In the genomic region with DNA sequence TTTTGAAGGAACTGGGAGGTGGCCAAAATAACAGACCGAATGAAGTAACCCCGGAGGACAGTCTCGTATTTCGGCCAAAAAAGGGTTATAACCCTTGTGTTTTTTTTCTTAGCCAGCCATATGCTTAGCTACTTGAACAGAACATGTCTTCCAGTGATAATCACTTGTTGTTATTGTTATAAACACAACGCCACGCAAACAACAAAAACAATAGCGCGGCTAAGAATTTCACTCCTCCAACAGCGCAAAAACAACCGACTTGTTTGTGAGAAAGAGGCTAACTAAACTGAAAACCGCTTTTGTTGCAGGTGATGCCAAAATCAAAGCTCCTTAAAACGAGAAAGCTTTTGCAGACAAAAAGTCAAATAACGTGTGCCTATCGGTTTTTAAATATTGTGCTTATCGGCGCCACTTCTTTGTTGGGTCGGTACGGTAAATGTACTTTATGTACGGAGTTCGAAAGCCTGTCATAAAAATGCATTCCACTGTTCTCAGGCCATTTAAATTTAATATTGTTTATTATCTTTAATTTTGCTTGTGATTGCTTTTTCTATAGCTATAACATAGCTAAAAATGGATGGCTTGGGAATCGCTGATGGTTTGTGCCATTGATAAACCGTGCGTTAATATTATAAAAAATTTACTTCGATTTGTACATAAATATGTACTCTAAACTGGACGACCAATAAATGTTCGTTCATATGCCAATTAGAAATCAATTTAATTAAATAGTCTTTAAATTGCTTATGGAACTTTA, we compare ENCODE assay signal across 1 fruit fly cellular context.
TF ChIP-seq lines count a peak whose summit lies in the region.

A gene (minus strand): TSS at position 285 of the 757 bp plus-strand sequence.

TF ChIP-seq in whole organism, embryonic, 481 proteins besides CTCF, POLR2A, EP300 and RAD21 (continued from another document and continues in another):
- no peak for TF ChIP-seq CG14860 (GFP tag; IDR thresholded peaks at IDR 0.05; lab: Robert Waterston, UW; ENCODE audit: partially characterized antibody)
- no peak for TF ChIP-seq CG14710 (tag; optimal IDR thresholded peaks at IDR 0.05; lab: Kevin White, UChicago)
- TF ChIP-seq Tbp (GFP tag; optimal IDR thresholded peaks at IDR 0.05; lab: Kevin White, UChicago), result no peak
- TF ChIP-seq chn (GFP tag; optimal IDR thresholded peaks at IDR 0.05; lab: Kevin White, UChicago), result no peak
- TF ChIP-seq CG30020 (tag; optimal IDR thresholded peaks at IDR 0.05; lab: Kevin White, UChicago), result no peak
- no peak for TF ChIP-seq peb (GFP tag; IDR thresholded peaks at IDR 0.05; lab: Robert Waterston, UW)
- TF ChIP-seq ro (GFP tag; IDR thresholded peaks at IDR 0.05; lab: Robert Waterston, UW), result no peak
- no peak for TF ChIP-seq Dll (GFP tag; IDR thresholded peaks at IDR 0.05; lab: Robert Waterston, UW; ENCODE audit: partially characterized antibody)
- TF ChIP-seq eyg (GFP tag; optimal IDR thresholded peaks at IDR 0.05; lab: Kevin White, UChicago), result no peak
- TF ChIP-seq Eip74EF (GFP tag; optimal IDR thresholded peaks at IDR 0.05; lab: Kevin White, UChicago), result no peak
- TF ChIP-seq hkb (optimal IDR thresholded peaks at IDR 0.05; lab: Kevin White, UChicago), result no peak
- TF ChIP-seq hkb (GFP tag; IDR thresholded peaks at IDR 0.05; lab: Robert Waterston, UW), result no peak; the same call in 1 of the 2 replicates
- no peak for TF ChIP-seq fru (optimal IDR thresholded peaks at IDR 0.05; lab: Kevin White, UChicago)
- TF ChIP-seq Camta (GFP tag; optimal IDR thresholded peaks at IDR 0.05; lab: Kevin White, UChicago), result no peak
- TF ChIP-seq gsb-n (tag; optimal IDR thresholded peaks at IDR 0.05; lab: Kevin White, UChicago), result no peak
- TF ChIP-seq slp2 (GFP tag; optimal IDR thresholded peaks at IDR 0.05; lab: Kevin White, UChicago), result no peak
- no peak for TF ChIP-seq Poxn (GFP tag; IDR thresholded peaks at IDR 0.05; lab: Robert Waterston, UW)
- TF ChIP-seq kah (GFP tag; optimal IDR thresholded peaks at IDR 0.05; lab: Kevin White, UChicago), result no peak
- TF ChIP-seq lab (GFP tag; optimal IDR thresholded peaks at IDR 0.05; lab: Kevin White, UChicago), result peak; percentile 28
- TF ChIP-seq CG11398 (GFP tag; optimal IDR thresholded peaks at IDR 0.05; lab: Kevin White, UChicago), result no peak
- no peak for TF ChIP-seq CoRest (tag; optimal IDR thresholded peaks at IDR 0.05; lab: Kevin White, UChicago)
- TF ChIP-seq wor (GFP tag; IDR thresholded peaks at IDR 0.05; lab: Robert Waterston, UW), result no peak
- TF ChIP-seq Dref (GFP tag; IDR thresholded peaks at IDR 0.05; lab: Robert Waterston, UW), result 0 out of 2 replicates have a peak, but pooled peaks have one; percentile 50
- TF ChIP-seq sisA (GFP tag; IDR thresholded peaks at IDR 0.05; lab: Robert Waterston, UW), result no peak
- TF ChIP-seq CG14965 (GFP tag; optimal IDR thresholded peaks at IDR 0.05; lab: Kevin White, UChicago; ENCODE audit: borderline replicate concordance), result no peak
- TF ChIP-seq CG12659 (GFP tag; optimal IDR thresholded peaks at IDR 0.05; lab: Kevin White, UChicago), result no peak
- no peak for TF ChIP-seq Dfd (GFP tag; optimal IDR thresholded peaks at IDR 0.05; lab: Kevin White, UChicago)
- TF ChIP-seq Rfx (GFP tag; IDR thresholded peaks at IDR 0.05; lab: Robert Waterston, UW), result no peak
- TF ChIP-seq CG7556 (GFP tag; optimal IDR thresholded peaks at IDR 0.05; lab: Kevin White, UChicago), result no peak
- peak; percentile 65; the same call in 1 of the 2 replicates for TF ChIP-seq chm (GFP tag; IDR thresholded peaks at IDR 0.05; lab: Robert Waterston, UW)
- no peak for TF ChIP-seq CG12391 (tag; optimal IDR thresholded peaks at IDR 0.05; lab: Kevin White, UChicago)
- TF ChIP-seq CG30403 (GFP tag; optimal IDR thresholded peaks at IDR 0.05; lab: Kevin White, UChicago), result no peak
- no peak for TF ChIP-seq CG8944 (GFP tag; optimal IDR thresholded peaks at IDR 0.05; lab: Kevin White, UChicago)
- TF ChIP-seq CG33213 (GFP tag; optimal IDR thresholded peaks at IDR 0.05; lab: Kevin White, UChicago), result no peak
- peak; percentile 45 for TF ChIP-seq Abd-B (GFP tag; optimal IDR thresholded peaks at IDR 0.05; lab: Kevin White, UChicago)
- TF ChIP-seq CG14667 (GFP tag; IDR thresholded peaks at IDR 0.05; lab: Robert Waterston, UW), result no peak
- TF ChIP-seq trh (GFP tag; optimal IDR thresholded peaks at IDR 0.05; lab: Kevin White, UChicago), result no peak
- peak; percentile 53 for TF ChIP-seq Fer1 (GFP tag; optimal IDR thresholded peaks at IDR 0.05; lab: Kevin White, UChicago)
- TF ChIP-seq CG17568 (GFP tag; optimal IDR thresholded peaks at IDR 0.05; lab: Kevin White, UChicago), result no peak
- TF ChIP-seq disco-r (GFP tag; optimal IDR thresholded peaks at IDR 0.05; lab: Kevin White, UChicago), result no peak
- no peak for TF ChIP-seq NC2β (GFP tag; optimal IDR thresholded peaks at IDR 0.05; lab: Kevin White, UChicago)
- no peak for TF ChIP-seq CG4404 (GFP tag; IDR thresholded peaks at IDR 0.05; lab: Robert Waterston, UW)
- TF ChIP-seq CG2129 (GFP tag; IDR thresholded peaks at IDR 0.05; lab: Robert Waterston, UW; ENCODE audit: partially characterized antibody), result no peak
- 0 out of 2 replicates have a peak, but pooled peaks have one; percentile 26 for TF ChIP-seq tna (GFP tag; IDR thresholded peaks at IDR 0.05; lab: Robert Waterston, UW; ENCODE audit: partially characterized antibody)
- no peak for TF ChIP-seq oc (tag; optimal IDR thresholded peaks at IDR 0.05; lab: Kevin White, UChicago)
- no peak for TF ChIP-seq Max (GFP tag; optimal IDR thresholded peaks at IDR 0.05; lab: Kevin White, UChicago)
- TF ChIP-seq CG34224 (GFP tag; IDR thresholded peaks at IDR 0.05; lab: Robert Waterston, UW; ENCODE audit: partially characterized antibody), result peak; percentile 12; the same call in 1 of the 3 replicates
- no peak for TF ChIP-seq tx (GFP tag; optimal IDR thresholded peaks at IDR 0.05; lab: Kevin White, UChicago)
- no peak for TF ChIP-seq Mad (GFP tag; optimal IDR thresholded peaks at IDR 0.05; lab: Kevin White, UChicago)
- no peak for TF ChIP-seq MESR4 (GFP tag; optimal IDR thresholded peaks at IDR 0.05; lab: Kevin White, UChicago)
- no peak for TF ChIP-seq Vsx1 (GFP tag; optimal IDR thresholded peaks at IDR 0.05; lab: Kevin White, UChicago)
- no peak for TF ChIP-seq Ets97D (GFP tag; optimal IDR thresholded peaks at IDR 0.05; lab: Kevin White, UChicago)
- TF ChIP-seq az2 (GFP tag; optimal IDR thresholded peaks at IDR 0.05; lab: Kevin White, UChicago), result no peak
- TF ChIP-seq CG3838 (GFP tag; optimal IDR thresholded peaks at IDR 0.05; lab: Kevin White, UChicago), result no peak
- TF ChIP-seq klu (GFP tag; IDR thresholded peaks at IDR 0.05; lab: Robert Waterston, UW), result no peak
- no peak for TF ChIP-seq schlank (tag; optimal IDR thresholded peaks at IDR 0.05; lab: Kevin White, UChicago)
- no peak for TF ChIP-seq CG32772 (GFP tag; IDR thresholded peaks at IDR 0.05; lab: Robert Waterston, UW)
- no peak for TF ChIP-seq Deaf1 (tag; optimal IDR thresholded peaks at IDR 0.05; lab: Kevin White, UChicago)
- peak; percentile 37; the same call in 1 of the 3 replicates for TF ChIP-seq CG17361 (GFP tag; IDR thresholded peaks at IDR 0.05; lab: Robert Waterston, UW)
- no peak for TF ChIP-seq CG18764 (GFP tag; optimal IDR thresholded peaks at IDR 0.05; lab: Kevin White, UChicago)
- TF ChIP-seq ara (GFP tag; IDR thresholded peaks at IDR 0.05; lab: Robert Waterston, UW), result no peak
- no peak for TF ChIP-seq CG10267 (tag; optimal IDR thresholded peaks at IDR 0.05; lab: Kevin White, UChicago)
- no peak for TF ChIP-seq CG3407 (GFP tag; optimal IDR thresholded peaks at IDR 0.05; lab: Kevin White, UChicago)
- TF ChIP-seq cad (GFP tag; optimal IDR thresholded peaks at IDR 0.05; lab: Kevin White, UChicago), result no peak
- TF ChIP-seq pb (GFP tag; optimal IDR thresholded peaks at IDR 0.05; lab: Kevin White, UChicago), result peak; percentile 18
- no peak for TF ChIP-seq prd (optimal IDR thresholded peaks at IDR 0.05; lab: Kevin White, UChicago)
- TF ChIP-seq prd (GFP tag; IDR thresholded peaks at IDR 0.05; lab: Robert Waterston, UW), result no peak
- TF ChIP-seq CG10274 (GFP tag; optimal IDR thresholded peaks at IDR 0.05; lab: Kevin White, UChicago), result no peak
- no peak for TF ChIP-seq Doc2 (GFP tag; IDR thresholded peaks at IDR 0.05; lab: Robert Waterston, UW)
- TF ChIP-seq ind (GFP tag; optimal IDR thresholded peaks at IDR 0.05; lab: Kevin White, UChicago), result no peak
- TF ChIP-seq CkIIα-i1 (GFP tag; IDR thresholded peaks at IDR 0.05; lab: Robert Waterston, UW), result no peak
- no peak for TF ChIP-seq CG17912 (GFP tag; optimal IDR thresholded peaks at IDR 0.05; lab: Kevin White, UChicago)
- TF ChIP-seq CG9876 (GFP tag; optimal IDR thresholded peaks at IDR 0.05; lab: Kevin White, UChicago), result no peak
- TF ChIP-seq ci (GFP tag; IDR thresholded peaks at IDR 0.05; lab: Robert Waterston, UW), result no peak; the same call in 2 of the 3 replicates
- no peak for TF ChIP-seq CG8359 (GFP tag; optimal IDR thresholded peaks at IDR 0.05; lab: Kevin White, UChicago; ENCODE audit: borderline replicate concordance)
- no peak for TF ChIP-seq Mes4 (GFP tag; optimal IDR thresholded peaks at IDR 0.05; lab: Kevin White, UChicago)
- TF ChIP-seq CG2116 (GFP tag; optimal IDR thresholded peaks at IDR 0.05; lab: Kevin White, UChicago), result peak; percentile 60
- no peak for TF ChIP-seq HHEX (GFP tag; optimal IDR thresholded peaks at IDR 0.05; lab: Kevin White, UChicago)
- no peak for TF ChIP-seq CG8281 (tag; optimal IDR thresholded peaks at IDR 0.05; lab: Kevin White, UChicago)
- TF ChIP-seq dati (GFP tag; IDR thresholded peaks at IDR 0.05; lab: Robert Waterston, UW), result no peak
- TF ChIP-seq CG3726 (GFP tag; IDR thresholded peaks at IDR 0.05; lab: Robert Waterston, UW), result no peak
- no peak for TF ChIP-seq CG31224 (GFP tag; IDR thresholded peaks at IDR 0.05; lab: Robert Waterston, UW)
- TF ChIP-seq D19B (GFP tag; optimal IDR thresholded peaks at IDR 0.05; lab: Kevin White, UChicago), result no peak
- no peak for TF ChIP-seq CG6791 (GFP tag; IDR thresholded peaks at IDR 0.05; lab: Robert Waterston, UW; ENCODE audit: partially characterized antibody)
- no peak for TF ChIP-seq NFAT (GFP tag; IDR thresholded peaks at IDR 0.05; lab: Robert Waterston, UW)
- no peak for TF ChIP-seq CG2120 (GFP tag; optimal IDR thresholded peaks at IDR 0.05; lab: Kevin White, UChicago)
- TF ChIP-seq Lim3 (GFP tag; IDR thresholded peaks at IDR 0.05; lab: Robert Waterston, UW), result no peak
- no peak for TF ChIP-seq C15 (GFP tag; IDR thresholded peaks at IDR 0.05; lab: Robert Waterston, UW)
- TF ChIP-seq Six4 (GFP tag; optimal IDR thresholded peaks at IDR 0.05; lab: Kevin White, UChicago), result no peak
- TF ChIP-seq E2f2 (GFP tag; IDR thresholded peaks at IDR 0.05; lab: Robert Waterston, UW), result peak; percentile 83
- TF ChIP-seq vvl (GFP tag; IDR thresholded peaks at IDR 0.05; lab: Robert Waterston, UW), result peak; percentile 33; the same call in 1 of the 2 replicates
- TF ChIP-seq Fer2 (tag; optimal IDR thresholded peaks at IDR 0.05; lab: Kevin White, UChicago), result no peak
- no peak for TF ChIP-seq bab2 (GFP tag; optimal IDR thresholded peaks at IDR 0.05; lab: Kevin White, UChicago)
- TF ChIP-seq tio (GFP tag; optimal IDR thresholded peaks at IDR 0.05; lab: Kevin White, UChicago), result no peak
- TF ChIP-seq CG9609 (GFP tag; optimal IDR thresholded peaks at IDR 0.05; lab: Kevin White, UChicago), result no peak
- TF ChIP-seq tup (GFP tag; optimal IDR thresholded peaks at IDR 0.05; lab: Kevin White, UChicago), result no peak
- no peak for TF ChIP-seq CG5245 (GFP tag; optimal IDR thresholded peaks at IDR 0.05; lab: Kevin White, UChicago)
- TF ChIP-seq CG12942 (GFP tag; optimal IDR thresholded peaks at IDR 0.05; lab: Kevin White, UChicago), result no peak
- TF ChIP-seq otp (GFP tag; IDR thresholded peaks at IDR 0.05; lab: Robert Waterston, UW), result no peak
- peak; percentile 5 for TF ChIP-seq CG31365 (tag; optimal IDR thresholded peaks at IDR 0.05; lab: Kevin White, UChicago)
- no peak for TF ChIP-seq fd96Cb (tag; optimal IDR thresholded peaks at IDR 0.05; lab: Kevin White, UChicago)
- TF ChIP-seq amos (GFP tag; IDR thresholded peaks at IDR 0.05; lab: Robert Waterston, UW; ENCODE audit: partially characterized antibody), result peak; percentile 19; the same call in 1 of the 2 replicates
- no peak for TF ChIP-seq cato (GFP tag; optimal IDR thresholded peaks at IDR 0.05; lab: Kevin White, UChicago; ENCODE audit: borderline replicate concordance)
- TF ChIP-seq Neu2 (GFP tag; optimal IDR thresholded peaks at IDR 0.05; lab: Kevin White, UChicago; ENCODE audit: borderline replicate concordance), result no peak
- TF ChIP-seq kni (GFP tag; optimal IDR thresholded peaks at IDR 0.05; lab: Kevin White, UChicago), result no peak
- peak; percentile 7 for TF ChIP-seq CG18599 (GFP tag; optimal IDR thresholded peaks at IDR 0.05; lab: Kevin White, UChicago)
- no peak for TF ChIP-seq croc (GFP tag; conservative IDR thresholded peaks at IDR 0.05; lab: Robert Waterston, UW)
- peak; percentile 7 for TF ChIP-seq CG9817 (tag; optimal IDR thresholded peaks at IDR 0.05; lab: Kevin White, UChicago)
- no peak for TF ChIP-seq crp (GFP tag; optimal IDR thresholded peaks at IDR 0.05; lab: Kevin White, UChicago)
- TF ChIP-seq Dek (tag; optimal IDR thresholded peaks at IDR 0.05; lab: Kevin White, UChicago), result no peak
- peak; percentile 73 for TF ChIP-seq Lhr (GFP tag; optimal IDR thresholded peaks at IDR 0.05; lab: Kevin White, UChicago)
- TF ChIP-seq CG8290 (GFP tag; optimal IDR thresholded peaks at IDR 0.05; lab: Kevin White, UChicago), result no peak
- TF ChIP-seq CG8290 (tag; optimal IDR thresholded peaks at IDR 0.05; lab: Kevin White, UChicago), result peak in 1 of 2 experiments; percentile 39
- no peak for TF ChIP-seq CG10147 (GFP tag; optimal IDR thresholded peaks at IDR 0.05; lab: Kevin White, UChicago)
- no peak for TF ChIP-seq CG6765 (GFP tag; optimal IDR thresholded peaks at IDR 0.05; lab: Kevin White, UChicago)
- TF ChIP-seq CG9932 (GFP tag; IDR thresholded peaks at IDR 0.05; lab: Robert Waterston, UW), result no peak
- peak; percentile 3 for TF ChIP-seq gro (GFP tag; optimal IDR thresholded peaks at IDR 0.05; lab: Kevin White, UChicago)
- peak; percentile 53 for TF ChIP-seq phol (tag; optimal IDR thresholded peaks at IDR 0.05; lab: Kevin White, UChicago)
- no peak for TF ChIP-seq CG2712 (tag; optimal IDR thresholded peaks at IDR 0.05; lab: Kevin White, UChicago)
- TF ChIP-seq jing (GFP tag; optimal IDR thresholded peaks at IDR 0.05; lab: Kevin White, UChicago), result no peak
- peak; percentile 82 for TF ChIP-seq Med (GFP tag; lab: Kevin White, UChicago)
- no peak for TF ChIP-seq NfI (GFP tag; optimal IDR thresholded peaks at IDR 0.05; lab: Kevin White, UChicago)
- TF ChIP-seq nau (GFP tag; optimal IDR thresholded peaks at IDR 0.05; lab: Kevin White, UChicago), result no peak
- no peak for TF ChIP-seq vnd (GFP tag; IDR thresholded peaks at IDR 0.05; lab: Robert Waterston, UW; ENCODE audit: partially characterized antibody)
- no peak for TF ChIP-seq ERR (GFP tag; optimal IDR thresholded peaks at IDR 0.05; lab: Kevin White, UChicago)
- no peak for TF ChIP-seq sna (GFP tag; IDR thresholded peaks at IDR 0.05; lab: Robert Waterston, UW; ENCODE audit: partially characterized antibody)
